Worm (Caenorhabditis elegans) whole organism, mixed stage, embryonic: Measurements from ENCODE around the gene hpo-9.

Experiments
- M03D4.4 ChIP-seq: sonication (generic microtip); optimal IDR thresholded peaks from 2 replicates; lab custom pipeline; 2017; ENCODE audit warnings: mild to moderate bottlenecking, missing genetic modification characterization, missing compliant biosample characterization
- ces-1 ChIP-seq: fragments of 150-350 bp; optimal IDR thresholded peaks from 2 replicates; lab custom pipeline; 2014; ENCODE audit warnings: missing biosample characterization, missing genetic modification reagents, missing genetic modification characterization
- elt-3 ChIP-seq: fragments of 150-350 bp; optimal IDR thresholded peaks from 2 replicates; lab custom pipeline; 2014; ENCODE audit warnings: missing biosample characterization, missing genetic modification characterization
- lin-13 ChIP-seq: fragments of 150-350 bp; optimal IDR thresholded peaks from 2 replicates; lab custom pipeline; 2014; ENCODE audit warnings: missing biosample characterization, missing genetic modification characterization
- lin-32 ChIP-seq: fragments of 200-800 bp; sonication (Bioruptor generic); optimal IDR thresholded peaks from 2 replicates; lab custom pipeline; 2018; ENCODE audit warnings: mild to moderate bottlenecking, missing genetic modification characterization, missing compliant biosample characterization
- lsy-2 ChIP-seq: fragments of 150-350 bp; optimal IDR thresholded peaks from 2 replicates; lab custom pipeline; 2014; ENCODE audit warnings: missing biosample characterization, missing genetic modification characterization
- mab-5 ChIP-seq: fragments of 150-350 bp; optimal IDR thresholded peaks from 2 replicates; lab custom pipeline; 2014; ENCODE audit warnings: missing biosample characterization, missing genetic modification characterization
- mep-1 ChIP-seq: fragments of 150-350 bp; optimal IDR thresholded peaks from 2 replicates; lab custom pipeline; 2017; ENCODE audit warnings: missing biosample characterization, missing genetic modification reagents, missing genetic modification characterization, inconsistent platforms
- nhr-12 ChIP-seq: fragments of 150-350 bp; optimal IDR thresholded peaks from 2 replicates; lab custom pipeline; 2014; ENCODE audit warnings: missing biosample characterization, missing genetic modification characterization
- nhr-2 ChIP-seq: fragments of 150-350 bp; optimal IDR thresholded peaks from 2 replicates; lab custom pipeline; 2014; ENCODE audit warnings: missing biosample characterization, missing genetic modification characterization
- pha-4 ChIP-seq: fragments of 150-350 bp; optimal IDR thresholded peaks from 2 replicates; lab custom pipeline; 2018; ENCODE audit warnings: missing biosample characterization, missing genetic modification reagents, missing genetic modification characterization
- tbx-8 ChIP-seq: fragments of 200-800 bp; sonication (Bioruptor generic); optimal IDR thresholded peaks from 2 replicates; lab custom pipeline; 2018; ENCODE audit warnings: mild to moderate bottlenecking, missing genetic modification characterization, moderate library complexity, missing compliant biosample characterization
- zip-8 ChIP-seq: fragments of 150-350 bp; optimal IDR thresholded peaks from 2 replicates; lab custom pipeline; 2014; ENCODE audit warnings: missing biosample characterization, missing genetic modification characterization
- ztf-11 ChIP-seq: fragments of 150-350 bp; optimal IDR thresholded peaks from 2 replicates; lab custom pipeline; 2014; ENCODE audit warnings: missing biosample characterization, missing genetic modification characterization

DNA sequence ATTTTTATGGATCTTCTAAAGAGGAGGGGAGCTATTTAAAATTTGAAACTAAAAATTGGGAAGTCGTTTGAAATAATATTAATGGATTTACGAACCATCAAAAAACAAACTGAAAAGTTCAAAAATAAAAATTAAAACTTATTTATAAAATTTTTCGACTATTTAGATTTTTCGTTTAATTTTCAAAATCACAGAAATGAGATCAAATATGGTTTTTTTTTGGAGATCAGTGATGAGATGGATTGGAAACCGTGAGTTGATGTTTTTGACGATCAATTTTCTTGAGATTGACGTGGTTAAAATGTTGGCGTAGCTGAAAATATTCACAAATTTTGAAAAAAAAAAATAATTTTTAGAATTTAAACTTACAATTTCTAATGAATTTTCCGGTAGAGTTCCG is 17.9 kb downstream of the hpo-9 start, which contains the start of gene C13F10.5:
- TF ChIP-seq lin-13 (tag; lab: Kevin White, UChicago) (no peak), tbx-8 (GFP tag; lab: Kevin White, UChicago) (no peak), ces-1 (no peak), mep-1 (tag; lab: Kevin White, UChicago) (no peak), elt-3 (tag; lab: Kevin White, UChicago) (no peak), mab-5 (no peak), ztf-11 (tag; lab: Kevin White, UChicago) (no peak), pha-4 (tag; lab: Kevin White, UChicago) (no peak), lin-32 (no peak), zip-8 (no peak), nhr-2 (tag; lab: Kevin White, UChicago) (no peak), lsy-2 (no peak), nhr-12 (tag; lab: Kevin White, UChicago) (no peak), M03D4.4 (tag; lab: Kevin White, UChicago) (no peak)
